Worm (Caenorhabditis elegans) whole organism, L1 larva: ENCODE data around the gene K07H8.8.

Experiments
- ceh-82 ChIP-seq, 3 experiments: fragments of 150-350 bp in 1 of 3; sonication (generic microtip) in 2 of 3; optimal IDR thresholded peaks; 2 replicates each; lab custom pipeline; 2014 to 2017; ENCODE audit warnings: missing biosample characterization in 3 of 3, missing genetic modification characterization in 3 of 3
- hlh-4 ChIP-seq: sonication (generic microtip); optimal IDR thresholded peaks from 2 replicates; lab custom pipeline; 2016; ENCODE audit warnings: mild to moderate bottlenecking, missing genetic modification characterization, missing compliant biosample characterization
- mdl-1 ChIP-seq, 2 experiments: fragments of 150-350 bp; optimal IDR thresholded peaks; 2 replicates each; lab custom pipeline; 2014 to 2017; ENCODE audit warnings: missing biosample characterization in 2 of 2, missing genetic modification characterization in 2 of 2, inconsistent platforms in 1 of 2
- nhr-11 ChIP-seq: fragments of 150-350 bp; optimal IDR thresholded peaks from 2 replicates; lab custom pipeline; 2014; ENCODE audit warnings: missing biosample characterization, missing genetic modification characterization
- nhr-28 ChIP-seq: fragments of 150-350 bp; optimal IDR thresholded peaks from 2 replicates; lab custom pipeline; 2014; ENCODE audit warnings: missing biosample characterization, missing genetic modification characterization

- TF ChIP-seq nhr-28 (tag; lab: Kevin White, UChicago) (no peak), ceh-82 (tag; optimal IDR thresholded peaks at IDR 0.05; lab: Kevin White, UChicago) (no peak), mdl-1 (tag; optimal IDR thresholded peaks at IDR 0.05; lab: Kevin White, UChicago) (no peak), nhr-11 (tag; lab: Kevin White, UChicago) (no peak), hlh-4 (tag; lab: Kevin White, UChicago) (no peak)
Observed at ce11 chrIV:8286352-8286751, 18.1 kb upstream of the K07H8.8 start, which contains the start of gene K07H8.9.
